Comparison of ENCODE assay signal across 2 worm cellular contexts in the genomic region with DNA sequence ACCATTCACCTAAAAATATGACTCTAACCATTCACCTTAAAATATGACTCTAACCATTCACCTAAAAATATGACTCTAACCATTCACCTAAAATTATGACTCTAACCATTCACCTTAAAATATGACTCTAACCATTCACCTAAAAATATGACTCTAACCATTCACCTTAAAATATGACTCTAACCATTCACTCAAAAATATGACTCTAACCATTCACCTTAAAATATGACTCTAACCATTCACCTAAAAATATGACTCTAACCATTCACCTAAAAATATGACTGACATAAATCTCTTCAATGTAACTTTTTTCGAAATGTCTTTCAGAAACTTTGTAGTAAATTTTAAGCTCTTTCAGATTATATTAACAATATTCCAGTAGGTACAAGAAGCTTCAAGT.
TF ChIP-seq lines count a peak whose summit lies in the region.

No protein-coding gene starts in this region.

TF ChIP-seq in whole organism, late embryonic, 69 proteins besides CTCF, POLR2A, EP300 and RAD21:
- TF ChIP-seq hlh-13 (GFP tag; optimal IDR thresholded peaks at IDR 0.05; lab: Kevin White, UChicago), result peak; percentile 56
- TF ChIP-seq che-1 (tag; optimal IDR thresholded peaks at IDR 0.05; lab: Kevin White, UChicago), result peak; percentile 6
TF ChIP-seq in whole organism, late embryonic: peak in this region for 2; not testable (repeated sequence) for 67.

TF ChIP-seq in whole organism, mixed stage, embryonic, 35 proteins besides CTCF, POLR2A, EP300 and RAD21:
- TF ChIP-seq sptf-1 (tag; optimal IDR thresholded peaks at IDR 0.05; lab: Kevin White, UChicago), result peak; percentile 58
